Worm (Caenorhabditis elegans) whole organism, L1 larva: Measurements from ENCODE around the gene gldi-11.

ENCODE experiments used
- ama-1 ChIP-seq: fragments of 150-350 bp; optimal IDR thresholded peaks from 2 replicates; lab custom pipeline; 2014
- blmp-1 ChIP-seq: fragments of 150-350 bp; optimal IDR thresholded peaks from 2 replicates; lab custom pipeline; 2014; ENCODE audit warnings: missing biosample characterization, missing genetic modification characterization
- lin-15B ChIP-seq: fragments of 150-350 bp; sonication (generic microtip); optimal IDR thresholded peaks from 3 replicates; lab custom pipeline; 2014; ENCODE audit warnings: missing biosample characterization, missing genetic modification characterization
- lin-39 ChIP-seq: fragments of 150-350 bp; optimal IDR thresholded peaks from 2 replicates; lab custom pipeline; 2014; ENCODE audit warnings: missing biosample characterization, missing genetic modification reagents, missing genetic modification characterization
- mdl-1 ChIP-seq, 2 experiments: fragments of 150-350 bp; optimal IDR thresholded peaks; 2 replicates each; lab custom pipeline; 2014 to 2017; ENCODE audit warnings: missing biosample characterization in 2 of 2, missing genetic modification characterization in 2 of 2, inconsistent platforms in 1 of 2
- nhr-28 ChIP-seq: fragments of 150-350 bp; optimal IDR thresholded peaks from 2 replicates; lab custom pipeline; 2014; ENCODE audit warnings: missing biosample characterization, missing genetic modification characterization

- TF ChIP-seq ama-1 (lab: Kevin White, UChicago) (peak; percentile 62), nhr-28 (tag; lab: Kevin White, UChicago) (no peak), mdl-1 (tag; optimal IDR thresholded peaks at IDR 0.05; lab: Kevin White, UChicago) (peak in 1 of 2 experiments; percentile 64), lin-15B (tag; lab: Kevin White, UChicago) (no peak), blmp-1 (no peak), lin-39 (tag; lab: Kevin White, UChicago) (no peak)
Measured at ce11 chrII:4942397-4942796, 3.2 kb downstream of the gldi-11 start.
